Fruit fly (Drosophila melanogaster) whole organism, embryonic: ENCODE results near the gene regucalcin.

ENCODE experiments used
- Atf-2 ChIP-seq: fragments of 200-800 bp; sonication (Bioruptor generic); optimal IDR thresholded peaks from 2 replicates; lab custom pipeline; 2016; ENCODE audit warnings: missing biosample characterization, missing genetic modification characterization
- Awh ChIP-seq: fragments of 200-800 bp; sonication (Bioruptor generic); IDR thresholded peaks from 2 replicates; pipeline ENCODE4, ENCODE4 v1.3.6; 2022; ENCODE audit warnings: missing biosample characterization, missing genetic modification characterization
- Bgb ChIP-seq: fragments of 200-800 bp; sonication (Bioruptor generic); IDR thresholded peaks from 2 replicates; pipeline ENCODE4 v1.3.6; 2022; ENCODE audit warnings: missing biosample characterization, missing genetic modification characterization; ENCODE audit not compliant: partially characterized antibody
- CG10209 ChIP-seq: fragments of 200-800 bp; sonication (Bioruptor generic); optimal IDR thresholded peaks from 3 replicates; lab custom pipeline; 2017; ENCODE audit warnings: missing biosample characterization, mild to moderate bottlenecking, missing genetic modification characterization, missing genetic modification reagents
- CG1024 ChIP-seq: fragments of 200-800 bp; sonication (Bioruptor generic); IDR thresholded peaks from 2 replicates; pipeline ENCODE4 v1.3.6; 2022; ENCODE audit warnings: missing biosample characterization, missing genetic modification characterization
- CG10274 ChIP-seq: fragments of 200-800 bp; sonication (Bioruptor generic); optimal IDR thresholded peaks from 3 replicates; lab custom pipeline; 2017; ENCODE audit warnings: missing biosample characterization, mild to moderate bottlenecking, missing genetic modification characterization
- CG10321 ChIP-seq: fragments of 200-800 bp; sonication (Bioruptor generic); IDR thresholded peaks from 2 replicates; pipeline ENCODE4 v1.3.6; 2022; ENCODE audit warnings: missing biosample characterization, missing genetic modification characterization
- CG11695 ChIP-seq: fragments of 200-800 bp; sonication (Bioruptor generic); IDR thresholded peaks from 3 replicates; pipeline ENCODE4 v1.3.6; 2022; ENCODE audit warnings: missing biosample characterization, missing genetic modification characterization
- CG13287 ChIP-seq: fragments of 200-800 bp; sonication (Bioruptor generic); IDR thresholded peaks from 2 replicates; pipeline ENCODE4 v1.3.6; 2022; ENCODE audit warnings: missing biosample characterization, missing genetic modification characterization; ENCODE audit not compliant: partially characterized antibody
- CG13775 ChIP-seq: fragments of 200-800 bp; sonication (Bioruptor generic); optimal IDR thresholded peaks from 3 replicates; lab custom pipeline; 2017; ENCODE audit warnings: missing biosample characterization, mild to moderate bottlenecking, missing genetic modification characterization
- CG14667 ChIP-seq: fragments of 200-800 bp; sonication (Bioruptor generic); IDR thresholded peaks from 2 replicates; pipeline ENCODE4 v1.3.6; 2022; ENCODE audit warnings: missing biosample characterization, missing genetic modification characterization
- CG14710 ChIP-seq: fragments of 200-800 bp; sonication (Bioruptor generic); optimal IDR thresholded peaks from 3 replicates; lab custom pipeline; 2019; ENCODE audit warnings: missing biosample characterization, mild to moderate bottlenecking, missing genetic modification characterization, moderate library complexity
- CG1603 ChIP-seq: fragments of 200-800 bp; sonication (Bioruptor generic); optimal IDR thresholded peaks from 2 replicates; lab custom pipeline; 2019; ENCODE audit warnings: missing biosample characterization, mild to moderate bottlenecking, missing genetic modification characterization, moderate library complexity
- CG16863 ChIP-seq: fragments of 200-800 bp; sonication (Bioruptor generic); optimal IDR thresholded peaks from 3 replicates; lab custom pipeline; 2016; ENCODE audit warnings: missing biosample characterization, missing genetic modification characterization
- CG17385 ChIP-seq: fragments of 200-800 bp; sonication (Bioruptor generic); optimal IDR thresholded peaks from 3 replicates; lab custom pipeline; 2018; ENCODE audit warnings: missing biosample characterization, mild to moderate bottlenecking, missing genetic modification characterization
- CG17829 ChIP-seq: fragments of 200-800 bp; optimal IDR thresholded peaks from 2 replicates; lab custom pipeline; 2019; ENCODE audit warnings: missing biosample characterization, mild to moderate bottlenecking, missing genetic modification characterization, moderate library complexity
- CG18476 ChIP-seq: fragments of 200-800 bp; sonication (Bioruptor generic); optimal IDR thresholded peaks from 2 replicates; lab custom pipeline; 2016; ENCODE audit warnings: missing biosample characterization, mild to moderate bottlenecking, missing genetic modification characterization
- CG18599 ChIP-seq: fragments of 200-800 bp; sonication (Bioruptor generic); optimal IDR thresholded peaks from 3 replicates; lab custom pipeline; 2017; ENCODE audit warnings: missing biosample characterization, missing genetic modification characterization, mild to moderate bottlenecking, moderate library complexity, missing genetic modification reagents
- CG2120 ChIP-seq: fragments of 200-800 bp; sonication (Bioruptor generic); optimal IDR thresholded peaks from 3 replicates; lab custom pipeline; 2016; ENCODE audit warnings: missing biosample characterization, missing genetic modification characterization
- CG3163 ChIP-seq: fragments of 200-800 bp; sonication (Bioruptor generic); optimal IDR thresholded peaks from 3 replicates; lab custom pipeline; 2016; ENCODE audit warnings: missing biosample characterization, missing genetic modification characterization
- CG34422 ChIP-seq: fragments of 200-800 bp; sonication (Bioruptor generic); IDR thresholded peaks from 3 replicates; pipeline ENCODE4 v1.3.6; 2022; ENCODE audit warnings: missing biosample characterization, missing genetic modification characterization
- CG4360 ChIP-seq: fragments of 200-800 bp; sonication (Bioruptor generic); IDR thresholded peaks from 2 replicates; pipeline ENCODE4 v1.3.6; 2022; ENCODE audit warnings: missing biosample characterization, missing genetic modification characterization
- CG4707 ChIP-seq: fragments of 200-800 bp; sonication (Bioruptor generic); optimal IDR thresholded peaks from 2 replicates; lab custom pipeline; 2018; ENCODE audit warnings: missing biosample characterization, mild to moderate bottlenecking, missing genetic modification characterization, moderate library complexity
- CG5245 ChIP-seq: fragments of 200-800 bp; sonication (Bioruptor generic); optimal IDR thresholded peaks from 3 replicates; lab custom pipeline; 2016; ENCODE audit warnings: missing biosample characterization, missing genetic modification characterization
- CG7928 ChIP-seq: fragments of 200-800 bp; sonication (Bioruptor generic); optimal IDR thresholded peaks from 2 replicates; lab custom pipeline; 2017; ENCODE audit warnings: missing biosample characterization, mild to moderate bottlenecking, missing genetic modification characterization
- CG8290 ChIP-seq, 3 experiments: fragments of 200-800 bp; sonication (Bioruptor generic); optimal IDR thresholded peaks; 2 replicates each; lab custom pipeline; 2016 to 2019; ENCODE audit warnings: missing biosample characterization in 3 of 3, missing genetic modification characterization in 3 of 3, mild to moderate bottlenecking in 2 of 3, moderate library complexity in 1 of 3
- D19A ChIP-seq: fragments of 200-800 bp; optimal IDR thresholded peaks from 3 replicates; lab custom pipeline; 2019; ENCODE audit warnings: missing biosample characterization, mild to moderate bottlenecking, missing genetic modification characterization, moderate library complexity
- E2f1 ChIP-seq: fragments of 200-800 bp; sonication (Bioruptor generic); IDR thresholded peaks from 2 replicates; pipeline ENCODE4 v1.3.6; 2022; ENCODE audit warnings: missing biosample characterization, missing genetic modification characterization
- Oli ChIP-seq: fragments of 200-800 bp; sonication (Bioruptor generic); optimal IDR thresholded peaks from 2 replicates; lab custom pipeline; 2018; ENCODE audit warnings: missing biosample characterization, mild to moderate bottlenecking, missing genetic modification characterization, moderate library complexity
- Ravus ChIP-seq: fragments of 200-800 bp; sonication (Bioruptor generic); IDR thresholded peaks from 2 replicates; pipeline ENCODE4 v1.3.6; 2022; ENCODE audit warnings: missing biosample characterization, missing genetic modification characterization
- Rx ChIP-seq: fragments of 200-800 bp; sonication (Bioruptor generic); IDR thresholded peaks from 2 replicates; pipeline ENCODE4 v1.3.6; 2022; ENCODE audit warnings: missing biosample characterization, missing genetic modification characterization
- Xrp1 ChIP-seq: fragments of 200-800 bp; sonication (Bioruptor generic); IDR thresholded peaks from 2 replicates; pipeline ENCODE4 v1.3.6; 2022; ENCODE audit warnings: missing biosample characterization, missing genetic modification characterization
- ap ChIP-seq: fragments of 200-800 bp; sonication (Bioruptor generic); IDR thresholded peaks from 2 replicates; pipeline ENCODE4 v1.3.6; 2022; ENCODE audit warnings: missing biosample characterization, missing genetic modification characterization
- ara ChIP-seq: fragments of 200-800 bp; sonication (Bioruptor generic); IDR thresholded peaks from 2 replicates; pipeline ENCODE4 v1.3.6; 2022; ENCODE audit warnings: missing biosample characterization, missing genetic modification characterization
- bab2 ChIP-seq: fragments of 200-800 bp; sonication (Bioruptor generic); optimal IDR thresholded peaks from 2 replicates; lab custom pipeline; 2016; ENCODE audit warnings: missing biosample characterization, missing genetic modification characterization
- chif ChIP-seq, 2 experiments: fragments of 200-800 bp; sonication (Bioruptor generic); optimal IDR thresholded peaks; 3 replicates each; lab custom pipeline; 2016; ENCODE audit warnings: missing biosample characterization in 2 of 2, missing genetic modification characterization in 2 of 2
- chn ChIP-seq: fragments of 200-800 bp; sonication (Bioruptor generic); optimal IDR thresholded peaks from 2 replicates; lab custom pipeline; 2016; ENCODE audit warnings: missing biosample characterization, missing genetic modification characterization
- crc ChIP-seq: fragments of 200-800 bp; sonication (Bioruptor generic); optimal IDR thresholded peaks from 2 replicates; lab custom pipeline; 2016; ENCODE audit warnings: missing biosample characterization, missing genetic modification characterization
- dati ChIP-seq: fragments of 200-800 bp; sonication (Bioruptor generic); IDR thresholded peaks from 2 replicates; pipeline ENCODE4 v1.3.6; 2022; ENCODE audit warnings: missing biosample characterization, missing genetic modification characterization
- dmrt11E ChIP-seq: fragments of 200-800 bp; sonication (Bioruptor generic); optimal IDR thresholded peaks from 3 replicates; lab custom pipeline; 2018; ENCODE audit warnings: missing biosample characterization, mild to moderate bottlenecking, missing genetic modification characterization, moderate library complexity
- fd96Cb ChIP-seq: fragments of 200-800 bp; sonication (Bioruptor generic); optimal IDR thresholded peaks from 2 replicates; lab custom pipeline; 2018; ENCODE audit warnings: missing biosample characterization, mild to moderate bottlenecking, missing genetic modification characterization, moderate library complexity
- gce ChIP-seq: fragments of 200-800 bp; sonication (Bioruptor generic); IDR thresholded peaks from 3 replicates; pipeline ENCODE4 v1.3.6; 2022; ENCODE audit warnings: missing biosample characterization, missing genetic modification characterization
- hkb ChIP-seq, 2 experiments: fragments of 200-800 bp in 1 of 2; fragments of >200 bp in 1 of 2; sonication (Bioruptor generic) in 1 of 2; IDR thresholded peaks in 1 of 2; optimal IDR thresholded peaks in 1 of 2; 2 replicates each; pipeline versions ENCODE4 v1.3.6 to Lab custom; 2017 to 2022; ENCODE audit warnings: missing biosample characterization in 1 of 2, missing genetic modification characterization in 1 of 2
- nerfin-1 ChIP-seq: fragments of 200-800 bp; sonication (Bioruptor generic); optimal IDR thresholded peaks from 3 replicates; lab custom pipeline; 2019; ENCODE audit warnings: missing biosample characterization, mild to moderate bottlenecking, missing genetic modification characterization, moderate library complexity
- pan ChIP-seq, 4 experiments: fragments of >200 bp in 3 of 4; fragments of 200-800 bp in 1 of 4; sonication (Bioruptor generic) in 1 of 4; optimal IDR thresholded peaks in 3 of 4; IDR thresholded peaks in 1 of 4; 2 replicates each; pipeline versions ENCODE4 v1.3.6 to Lab custom; 2017 to 2022; ENCODE audit warnings: missing biosample characterization in 2 of 4, missing genetic modification characterization in 2 of 4, mixed read lengths in 1 of 4
- sug ChIP-seq: fragments of 200-800 bp; optimal IDR thresholded peaks from 2 replicates; lab custom pipeline; 2019; ENCODE audit warnings: missing biosample characterization, mild to moderate bottlenecking, missing genetic modification characterization, moderate library complexity
- wor ChIP-seq: fragments of 200-800 bp; sonication (Bioruptor generic); IDR thresholded peaks from 2 replicates; pipeline ENCODE4 v1.3.6; 2022; ENCODE audit warnings: missing biosample characterization, missing genetic modification characterization

The regucalcin gene

dm6 chrX:12014800-12015389 is 2.7 kb downstream of the regucalcin start (continued):
- peak; percentile 10 for TF ChIP-seq CG4707 (GFP tag; lab: Kevin White, UChicago)
- TF ChIP-seq CG17829, result peak; percentile 12
- TF ChIP-seq CG5245 (GFP tag; lab: Kevin White, UChicago), result peak; percentile 25
- peak; percentile 16; the same call in 1 of the 2 replicates for TF ChIP-seq Rx (GFP tag; lab: Robert Waterston, UW)
- TF ChIP-seq wor (GFP tag; lab: Robert Waterston, UW), result peak; percentile 11; the same call in 1 of the 2 replicates
- TF ChIP-seq CG13775, result peak; percentile 4
- TF ChIP-seq dati (GFP tag; lab: Robert Waterston, UW), result no peak
- no peak for TF ChIP-seq nerfin-1 (tag; lab: Kevin White, UChicago)
- no peak for TF ChIP-seq CG10321
- TF ChIP-seq CG18599, result peak; percentile 29
- no peak for TF ChIP-seq pan (optimal IDR thresholded peaks at IDR 0.05; lab: Kevin White, UChicago)
- TF ChIP-seq pan (GFP tag; optimal IDR thresholded peaks at IDR 0.05 in 1 of 2, IDR thresholded peaks at IDR 0.05 in 1 of 2), result peak in 1 of 2 experiments; percentile 68
- peak; percentile 15 for TF ChIP-seq CG14710 (tag; lab: Kevin White, UChicago)
- TF ChIP-seq CG2120 (GFP tag; lab: Kevin White, UChicago), result peak; percentile 29
- peak; percentile 13 for TF ChIP-seq Atf-2 (GFP tag; lab: Kevin White, UChicago)
- peak; percentile 17 for TF ChIP-seq Oli
- TF ChIP-seq CG11695 (GFP tag; lab: Robert Waterston, UW), result 0 out of 3 replicates have a peak, but pooled peaks have one; percentile 18
- TF ChIP-seq crc (GFP tag; lab: Kevin White, UChicago), result peak; percentile 23
- TF ChIP-seq Ravus (GFP tag; lab: Robert Waterston, UW), result peak; percentile 11; the same call in 1 of the 2 replicates
- TF ChIP-seq D19A (tag; lab: Kevin White, UChicago), result peak; percentile 10
- peak; percentile 11 for TF ChIP-seq CG16863 (GFP tag; lab: Kevin White, UChicago)
- TF ChIP-seq CG13287 (GFP tag; lab: Robert Waterston, UW), result peak; percentile 31; the same call in 1 of the 2 replicates
- peak; percentile 18 for TF ChIP-seq sug (tag; lab: Kevin White, UChicago)
- TF ChIP-seq CG10274 (GFP tag; lab: Kevin White, UChicago), result no peak
- peak in 1 of 2 experiments; percentile 32 for TF ChIP-seq chif (GFP tag; optimal IDR thresholded peaks at IDR 0.05; lab: Kevin White, UChicago)
- TF ChIP-seq E2f1 (GFP tag; lab: Robert Waterston, UW), result peak; percentile 26; the same call in 1 of the 2 replicates
- TF ChIP-seq bab2 (GFP tag; lab: Kevin White, UChicago), result no peak
- TF ChIP-seq ap (GFP tag; lab: Robert Waterston, UW), result peak; percentile 29; the same call in 1 of the 2 replicates
- TF ChIP-seq Xrp1 (GFP tag; lab: Robert Waterston, UW), result peak; percentile 65
- TF ChIP-seq dmrt11E (tag; lab: Kevin White, UChicago), result peak; percentile 7
- peak; percentile 3 for TF ChIP-seq CG17385 (GFP tag; lab: Kevin White, UChicago)
- no peak for TF ChIP-seq hkb (optimal IDR thresholded peaks at IDR 0.05; lab: Kevin White, UChicago)
- 0 out of 2 replicates have a peak, but pooled peaks have one; percentile 39 for TF ChIP-seq hkb (GFP tag; IDR thresholded peaks at IDR 0.05; lab: Robert Waterston, UW)
- no peak for TF ChIP-seq CG3163 (GFP tag; lab: Kevin White, UChicago)
- peak; percentile 10 for TF ChIP-seq CG1603 (tag; lab: Kevin White, UChicago)
- peak; percentile 81 for TF ChIP-seq CG4360
- no peak for TF ChIP-seq CG7928 (GFP tag; lab: Kevin White, UChicago)
- TF ChIP-seq chn (GFP tag; lab: Kevin White, UChicago), result peak; percentile 18
- TF ChIP-seq CG18476 (GFP tag; lab: Kevin White, UChicago), result peak; percentile 7
- TF ChIP-seq CG34422 (GFP tag; lab: Robert Waterston, UW), result peak; percentile 58
- no peak for TF ChIP-seq Bgb (GFP tag; lab: Robert Waterston, UW)
- peak; percentile 37; the same call in 1 of the 2 replicates for TF ChIP-seq CG14667 (GFP tag; lab: Robert Waterston, UW)
- TF ChIP-seq fd96Cb (tag; lab: Kevin White, UChicago), result peak; percentile 1
- no peak for TF ChIP-seq CG8290 (GFP tag; optimal IDR thresholded peaks at IDR 0.05; lab: Kevin White, UChicago)
- TF ChIP-seq CG8290 (tag; optimal IDR thresholded peaks at IDR 0.05; lab: Kevin White, UChicago), result peak in 1 of 2 experiments; percentile 29
- peak; percentile 20; the same call in 1 of the 2 replicates for TF ChIP-seq ara (GFP tag; lab: Robert Waterston, UW)
- peak; percentile 16 for TF ChIP-seq CG10209 (GFP tag; lab: Kevin White, UChicago)
- TF ChIP-seq CG1024 (GFP tag; lab: Robert Waterston, UW), result 0 out of 2 replicates have a peak, but pooled peaks have one; percentile 3
- 0 out of 3 replicates have a peak, but pooled peaks have one; percentile 4 for TF ChIP-seq gce (GFP tag; lab: Robert Waterston, UW)
- 0 out of 2 replicates have a peak, but pooled peaks have one; percentile 36 for TF ChIP-seq Awh
